Worm (Caenorhabditis elegans) whole organism, L2 larva: ENCODE data around the gene ccnk-1.

ENCODE experiments used
- ceh-16 ChIP-seq: fragments of 150-350 bp; optimal IDR thresholded peaks from 2 replicates; lab custom pipeline; 2014; ENCODE audit warnings: missing biosample characterization, missing genetic modification characterization
- lin-13 ChIP-seq: fragments of 150-350 bp; optimal IDR thresholded peaks from 2 replicates; lab custom pipeline; 2014; ENCODE audit warnings: missing biosample characterization, missing genetic modification reagents, missing genetic modification characterization

- TF ChIP-seq ceh-16 (tag; lab: Kevin White, UChicago), result no peak
- TF ChIP-seq lin-13 (GFP tag; lab: Kevin White, UChicago), result no peak
Observed at ce11 chrV:14594103-14594502, 18.2 kb upstream of the ccnk-1 start.
